Worm (Caenorhabditis elegans) whole organism, L1 larva: ENCODE measurements around the gene bcl-11.

Source experiments
- C04F5.9 ChIP-seq: sonication (generic microtip); optimal IDR thresholded peaks from 2 replicates; lab custom pipeline; 2016; ENCODE audit warnings: missing genetic modification characterization, missing compliant biosample characterization
- C16A3.4 ChIP-seq: fragments of 150-350 bp; optimal IDR thresholded peaks from 2 replicates; lab custom pipeline; 2014; ENCODE audit warnings: missing biosample characterization, missing genetic modification characterization
- C34B4.2 ChIP-seq: sonication (generic microtip); optimal IDR thresholded peaks from 2 replicates; lab custom pipeline; 2017; ENCODE audit warnings: mild to moderate bottlenecking, missing genetic modification characterization, missing compliant biosample characterization
- blmp-1 ChIP-seq: fragments of 150-350 bp; optimal IDR thresholded peaks from 2 replicates; lab custom pipeline; 2014; ENCODE audit warnings: missing biosample characterization, missing genetic modification characterization
- ceh-63 ChIP-seq: fragments of 200-800 bp; sonication (Bioruptor generic); optimal IDR thresholded peaks from 2 replicates; lab custom pipeline; 2018; ENCODE audit warnings: mild to moderate bottlenecking, missing genetic modification characterization, missing compliant biosample characterization
- ceh-82 ChIP-seq, 3 experiments: fragments of 150-350 bp in 1 of 3; sonication (generic microtip) in 2 of 3; optimal IDR thresholded peaks; 2 replicates each; lab custom pipeline; 2014 to 2017; ENCODE audit warnings: missing biosample characterization in 3 of 3, missing genetic modification characterization in 3 of 3
- ceh-88 ChIP-seq: fragments of 200-800 bp; sonication (Bioruptor generic); IDR thresholded peaks from 2 replicates; pipeline ENCODE4 v1.3.6; 2022; ENCODE audit warnings: missing genetic modification characterization, missing compliant biosample characterization
- dsc-1 ChIP-seq: sonication (generic microtip); optimal IDR thresholded peaks from 2 replicates; lab custom pipeline; 2016; ENCODE audit warnings: mild to moderate bottlenecking, missing genetic modification characterization, missing compliant biosample characterization
- efl-1 ChIP-seq, 4 experiments: fragments of 150-350 bp; optimal IDR thresholded peaks in 3 of 4; peaks in 1 of 4; 1 replicate in 1 of 4; 2 replicates in 3 of 4; lab custom pipeline; 2014; ENCODE audit warnings: missing biosample characterization in 2 of 4, missing genetic modification characterization in 2 of 4, missing genetic modification reagents in 2 of 4
- elt-2 ChIP-seq: sonication (generic microtip); optimal IDR thresholded peaks from 2 replicates; lab custom pipeline; 2016; ENCODE audit warnings: missing genetic modification characterization, mild to moderate bottlenecking, inconsistent platforms, missing compliant biosample characterization, missing genetic modification reagents
- fkh-4 ChIP-seq: sonication (generic microtip); optimal IDR thresholded peaks from 2 replicates; lab custom pipeline; 2016; ENCODE audit warnings: missing compliant biosample characterization, missing genetic modification characterization, borderline replicate concordance
- fkh-8 ChIP-seq: sonication (generic microtip); optimal IDR thresholded peaks from 2 replicates; lab custom pipeline; 2016; ENCODE audit warnings: mild to moderate bottlenecking, missing genetic modification characterization, missing compliant biosample characterization
- grh-1 ChIP-seq: fragments of 200-800 bp; sonication (Bioruptor generic); IDR thresholded peaks from 2 replicates; pipeline ENCODE4 v1.3.6; 2022; ENCODE audit warnings: missing genetic modification reagents, missing genetic modification characterization, missing compliant biosample characterization
- jun-1 ChIP-seq: fragments of 150-350 bp; optimal IDR thresholded peaks from 2 replicates; lab custom pipeline; 2014; ENCODE audit warnings: missing biosample characterization, missing genetic modification reagents, missing genetic modification characterization
- lin-14 ChIP-seq: fragments of 200-800 bp; sonication (Bioruptor generic); optimal IDR thresholded peaks from 2 replicates; lab custom pipeline; 2018; ENCODE audit warnings: mild to moderate bottlenecking, missing genetic modification characterization, moderate library complexity, missing compliant biosample characterization
- lin-15B ChIP-seq: fragments of 150-350 bp; sonication (generic microtip); optimal IDR thresholded peaks from 3 replicates; lab custom pipeline; 2014; ENCODE audit warnings: missing biosample characterization, missing genetic modification characterization
- lin-35 ChIP-seq, 2 experiments: fragments of 150-350 bp; optimal IDR thresholded peaks; 2 replicates each; lab custom pipeline; 2014; ENCODE audit warnings: missing biosample characterization in 2 of 2, missing genetic modification characterization in 2 of 2, missing genetic modification reagents in 2 of 2
- lin-39 ChIP-seq: fragments of 150-350 bp; optimal IDR thresholded peaks from 2 replicates; lab custom pipeline; 2014; ENCODE audit warnings: missing biosample characterization, missing genetic modification reagents, missing genetic modification characterization
- lir-3 ChIP-seq: sonication (generic microtip); optimal IDR thresholded peaks from 2 replicates; lab custom pipeline; 2016; ENCODE audit warnings: mild to moderate bottlenecking, missing genetic modification characterization, moderate library complexity, missing compliant biosample characterization; ENCODE audit not compliant: poor library complexity
- lsy-2 ChIP-seq, 2 experiments: fragments of 150-350 bp; optimal IDR thresholded peaks; 2 replicates each; lab custom pipeline; 2014; ENCODE audit warnings: missing biosample characterization in 2 of 2, missing genetic modification characterization in 2 of 2
- mab-9 ChIP-seq: fragments of 200-800 bp; sonication (Bioruptor generic); IDR thresholded peaks from 2 replicates; pipeline ENCODE4 v1.3.6; 2022; ENCODE audit warnings: missing genetic modification reagents, missing genetic modification characterization, missing compliant biosample characterization
- mdl-1 ChIP-seq, 2 experiments: fragments of 150-350 bp; optimal IDR thresholded peaks; 2 replicates each; lab custom pipeline; 2014 to 2017; ENCODE audit warnings: missing biosample characterization in 2 of 2, missing genetic modification characterization in 2 of 2, inconsistent platforms in 1 of 2
- mef-2 ChIP-seq: fragments of 150-350 bp; optimal IDR thresholded peaks from 2 replicates; lab custom pipeline; 2014; ENCODE audit warnings: missing biosample characterization, missing genetic modification characterization
- mep-1 ChIP-seq: fragments of 150-350 bp; optimal IDR thresholded peaks from 2 replicates; lab custom pipeline; 2014; ENCODE audit warnings: missing biosample characterization, missing genetic modification characterization
- nhr-11 ChIP-seq: fragments of 150-350 bp; optimal IDR thresholded peaks from 2 replicates; lab custom pipeline; 2014; ENCODE audit warnings: missing biosample characterization, missing genetic modification characterization
- nhr-12 ChIP-seq: sonication (generic microtip); optimal IDR thresholded peaks from 2 replicates; lab custom pipeline; 2017; ENCODE audit warnings: missing biosample characterization, missing genetic modification characterization
- nhr-20 ChIP-seq: sonication (generic microtip); optimal IDR thresholded peaks from 2 replicates; lab custom pipeline; 2016; ENCODE audit warnings: mild to moderate bottlenecking, missing genetic modification characterization, missing compliant biosample characterization
- nhr-237 ChIP-seq: fragments of 150-350 bp; optimal IDR thresholded peaks from 2 replicates; lab custom pipeline; 2014; ENCODE audit warnings: missing biosample characterization, missing genetic modification characterization
- nhr-71 ChIP-seq: sonication (generic microtip); optimal IDR thresholded peaks from 2 replicates; lab custom pipeline; 2016; ENCODE audit warnings: mild to moderate bottlenecking, missing genetic modification characterization, moderate library complexity, missing compliant biosample characterization
- nhr-77 ChIP-seq: fragments of 150-350 bp; optimal IDR thresholded peaks from 2 replicates; lab custom pipeline; 2014; ENCODE audit warnings: missing biosample characterization, missing genetic modification characterization
- nhr-85 ChIP-seq: sonication (generic microtip); peaks from one replicate; lab custom pipeline; 2016; ENCODE audit warnings: missing genetic modification characterization, inconsistent platforms, missing compliant biosample characterization
- nhr-90 ChIP-seq: sonication (generic microtip); optimal IDR thresholded peaks from 2 replicates; lab custom pipeline; 2016; ENCODE audit warnings: mild to moderate bottlenecking, missing genetic modification characterization, missing compliant biosample characterization; ENCODE audit not compliant: poor library complexity
- pax-3 ChIP-seq: fragments of 200-800 bp; sonication (Bioruptor generic); optimal IDR thresholded peaks from 2 replicates; lab custom pipeline; 2018; ENCODE audit warnings: mild to moderate bottlenecking, missing genetic modification characterization, moderate library complexity, missing compliant biosample characterization
- pqm-1 ChIP-seq: sonication (generic microtip); optimal IDR thresholded peaks from 3 replicates; lab custom pipeline; 2017; ENCODE audit warnings: missing biosample characterization, missing genetic modification characterization
- rnt-1 ChIP-seq: sonication (generic microtip); optimal IDR thresholded peaks from 2 replicates; lab custom pipeline; 2016; ENCODE audit warnings: mild to moderate bottlenecking, missing genetic modification characterization, moderate library complexity, missing compliant biosample characterization
- snpc-4 ChIP-seq: fragments of 150-350 bp; optimal IDR thresholded peaks from 2 replicates; lab custom pipeline; 2014; ENCODE audit warnings: missing biosample characterization, missing genetic modification characterization
- sox-4 ChIP-seq: sonication (generic microtip); optimal IDR thresholded peaks from 2 replicates; lab custom pipeline; 2016; ENCODE audit warnings: missing genetic modification characterization, missing compliant biosample characterization
- sptf-1 ChIP-seq: fragments of 150-350 bp; optimal IDR thresholded peaks from 2 replicates; lab custom pipeline; 2014; ENCODE audit warnings: missing biosample characterization, missing genetic modification characterization
- sup-37 ChIP-seq: fragments of 200-800 bp; sonication (Bioruptor generic); optimal IDR thresholded peaks from 2 replicates; lab custom pipeline; 2018; ENCODE audit warnings: mild to moderate bottlenecking, missing genetic modification characterization, missing compliant biosample characterization
- tbx-2 ChIP-seq: sonication (generic microtip); optimal IDR thresholded peaks from 2 replicates; lab custom pipeline; 2016; ENCODE audit warnings: missing genetic modification characterization, missing compliant biosample characterization
- tlp-1 ChIP-seq: fragments of 150-350 bp; optimal IDR thresholded peaks from 2 replicates; lab custom pipeline; 2014; ENCODE audit warnings: missing biosample characterization, missing genetic modification characterization
- unc-130 ChIP-seq: fragments of 150-350 bp; optimal IDR thresholded peaks from 2 replicates; lab custom pipeline; 2017; ENCODE audit warnings: missing biosample characterization, missing genetic modification characterization, inconsistent platforms
- unc-86 ChIP-seq: sonication (generic microtip); optimal IDR thresholded peaks from 2 replicates; lab custom pipeline; 2016; ENCODE audit warnings: missing genetic modification characterization, missing compliant biosample characterization

bcl-11 gene

ce11 chrV:6344531-6345171 lies 11.2 kb upstream of the bcl-11 start (continued):
- TF ChIP-seq ceh-63 (no peak), sup-37 (GFP tag; lab: Kevin White, UChicago) (no peak), lin-39 (tag; lab: Kevin White, UChicago) (no peak), nhr-71 (tag; lab: Kevin White, UChicago) (peak; percentile 39), lin-14 (GFP tag; lab: Kevin White, UChicago) (peak; percentile 57), ceh-88 (GFP tag; lab: Robert Waterston, UW) (no peak), lir-3 (tag; lab: Kevin White, UChicago) (no peak), blmp-1 (tag; lab: Kevin White, UChicago) (no peak)

- TF ChIP-seq tbx-2 (tag; lab: Kevin White, UChicago) (peak; percentile 8), rnt-1 (tag; lab: Kevin White, UChicago) (peak; percentile 18), lin-15B (tag; lab: Kevin White, UChicago) (no peak), lin-14 (GFP tag; lab: Kevin White, UChicago) (peak; percentile 63), unc-130 (tag; lab: Kevin White, UChicago) (peak; percentile 39), nhr-71 (tag; lab: Kevin White, UChicago) (peak; percentile 51), efl-1 (optimal IDR thresholded peaks at IDR 0.05; lab: Kevin White, UChicago) (no peak), efl-1 (GFP tag; optimal IDR thresholded peaks at IDR 0.05 in 1 of 2; lab: Kevin White, UChicago) (peak in 1 of 2 experiments; percentile 10), dsc-1 (tag; lab: Kevin White, UChicago) (peak; percentile 80), pax-3 (no peak), nhr-11 (tag; lab: Kevin White, UChicago) (no peak), ceh-82 (tag; optimal IDR thresholded peaks at IDR 0.05; lab: Kevin White, UChicago) (peak in 1 of 3 experiments; percentile 3), lsy-2 (tag; optimal IDR thresholded peaks at IDR 0.05; lab: Kevin White, UChicago) (peak in 1 of 2 experiments; percentile 19), fkh-4 (tag; lab: Kevin White, UChicago) (peak; percentile 40)
These were observed 9.7 kb upstream of the bcl-11 start for ce11 chrV:6346043-6346618.

- TF ChIP-seq unc-86 (tag; lab: Kevin White, UChicago) (no peak), elt-2 (tag; lab: Kevin White, UChicago) (peak; percentile 70), nhr-12 (tag; lab: Kevin White, UChicago) (no peak), pqm-1 (peak; percentile 84), mab-9 (GFP tag; lab: Robert Waterston, UW) (no peak), lin-39 (tag; lab: Kevin White, UChicago) (no peak), nhr-85 (tag; lab: Kevin White, UChicago) (no peak), lsy-2 (tag; optimal IDR thresholded peaks at IDR 0.05; lab: Kevin White, UChicago) (no peak), grh-1 (no peak), tlp-1 (tag; lab: Kevin White, UChicago) (no peak), fkh-8 (tag; lab: Kevin White, UChicago) (no peak), lin-35 (GFP tag; optimal IDR thresholded peaks at IDR 0.05; lab: Kevin White, UChicago) (peak in 1 of 2 experiments; percentile 49), ceh-88 (GFP tag; lab: Robert Waterston, UW) (no peak), nhr-90 (tag; lab: Kevin White, UChicago) (peak; percentile 5), C04F5.9 (no peak), efl-1 (optimal IDR thresholded peaks at IDR 0.05; lab: Kevin White, UChicago) (no peak), efl-1 (GFP tag; optimal IDR thresholded peaks at IDR 0.05 in 1 of 2; lab: Kevin White, UChicago) (peak in 1 of 2 experiments; percentile 89), nhr-237 (no peak), C34B4.2 (tag; lab: Kevin White, UChicago) (no peak), fkh-4 (tag; lab: Kevin White, UChicago) (no peak)
These were observed 8.9 kb upstream of the bcl-11 start for ce11 chrV:6346906-6347305.

- TF ChIP-seq C16A3.4 (tag; lab: Kevin White, UChicago) (no peak), tbx-2 (tag; lab: Kevin White, UChicago) (peak; percentile 1), sptf-1 (tag; lab: Kevin White, UChicago) (no peak), snpc-4 (no peak), mep-1 (tag; lab: Kevin White, UChicago) (peak; percentile 25), nhr-85 (tag; lab: Kevin White, UChicago) (no peak), sox-4 (no peak), mdl-1 (tag; optimal IDR thresholded peaks at IDR 0.05; lab: Kevin White, UChicago) (peak in 1 of 2 experiments; percentile 81), rnt-1 (tag; lab: Kevin White, UChicago) (peak; percentile 35), nhr-20 (peak; percentile 28), fkh-8 (tag; lab: Kevin White, UChicago) (no peak), unc-86 (tag; lab: Kevin White, UChicago) (peak; percentile 31), nhr-77 (tag; lab: Kevin White, UChicago) (no peak), blmp-1 (tag; lab: Kevin White, UChicago) (peak; percentile 48), mef-2 (no peak), lsy-2 (tag; optimal IDR thresholded peaks at IDR 0.05; lab: Kevin White, UChicago) (peak in 1 of 2 experiments; percentile 37), jun-1 (tag; lab: Kevin White, UChicago) (no peak), nhr-71 (tag; lab: Kevin White, UChicago) (peak; percentile 33), lin-14 (GFP tag; lab: Kevin White, UChicago) (peak; percentile 85), mab-9 (GFP tag; lab: Robert Waterston, UW) (no peak)
These were observed 7.7 kb upstream of the bcl-11 start for ce11 chrV:6348133-6348532.
